Worm (Caenorhabditis elegans): ENCODE measurements around the gene ref-1.

ref-1 gene

DNA sequence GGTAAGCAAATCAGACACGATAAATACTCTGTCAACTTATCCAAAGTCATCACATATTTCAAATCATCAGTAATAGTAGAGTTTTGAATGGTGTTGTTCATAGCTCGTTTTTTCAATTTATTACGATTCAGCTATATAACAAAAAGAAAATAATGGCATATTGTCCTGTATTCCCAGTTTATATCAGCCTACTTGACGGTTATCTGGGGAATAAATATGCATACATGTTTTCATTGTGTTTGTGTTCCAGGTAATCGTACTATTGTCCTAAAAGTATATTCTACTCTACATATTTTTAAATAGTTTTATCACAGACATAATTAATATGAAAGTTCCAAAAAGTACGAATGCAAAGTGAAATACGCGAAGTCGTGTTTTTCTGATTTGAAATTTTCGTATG, 30.5 kb upstream of the ref-1 start, which contains the start of gene srd-2:
Gene srd-2, minus strand, starts transcription at position 101 of the 400 bp plus-strand sequence.
- TF ChIP-seq ets-5 (GFP tag; IDR thresholded peaks at IDR 0.05) = no peak
- TF ChIP-seq ztf-4 (tag; optimal IDR thresholded peaks at IDR 0.05) = no peak
- no peak for TF ChIP-seq jun-1 (tag; optimal IDR thresholded peaks at IDR 0.05)
- no peak for TF ChIP-seq nhr-90 (tag; optimal IDR thresholded peaks at IDR 0.05; ENCODE audit: poor library complexity)
- no peak for TF ChIP-seq egl-13 (tag; optimal IDR thresholded peaks at IDR 0.05)
- TF ChIP-seq sox-4 (tag; optimal IDR thresholded peaks at IDR 0.05) = no peak
- no peak for TF ChIP-seq nhr-84 (tag; optimal IDR thresholded peaks at IDR 0.05)
- TF ChIP-seq hpl-2 (GFP tag; optimal IDR thresholded peaks at IDR 0.05) = no peak
- no peak for TF ChIP-seq nhr-85 (tag)
- no peak for TF ChIP-seq mef-2 (tag; optimal IDR thresholded peaks at IDR 0.05)
- no peak for TF ChIP-seq nhr-237 (tag; optimal IDR thresholded peaks at IDR 0.05)
- no peak for TF ChIP-seq unc-86 (tag; optimal IDR thresholded peaks at IDR 0.05)
- no peak for TF ChIP-seq rnt-1 (tag; optimal IDR thresholded peaks at IDR 0.05)

DNA sequence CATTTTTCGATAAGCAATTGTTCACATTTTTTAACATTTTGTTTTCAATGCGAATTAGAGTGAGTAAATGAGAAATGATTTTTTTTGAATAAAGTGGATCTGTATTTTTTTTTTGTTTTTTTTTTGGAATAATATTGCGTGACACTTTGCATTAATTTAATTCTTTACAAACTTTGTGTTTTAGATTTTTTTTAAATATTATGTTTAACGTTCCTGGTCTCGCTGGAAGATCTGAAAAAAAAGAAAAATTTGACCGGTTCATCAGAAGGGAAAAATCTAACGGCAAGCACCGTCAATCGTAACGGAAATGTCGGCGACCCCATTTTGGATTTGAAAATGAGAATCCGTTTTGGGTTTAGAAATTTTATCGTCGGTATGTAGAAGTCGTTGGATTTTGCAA, 28.9 kb upstream of the ref-1 start, which contains the start of gene cdc-25.4:
Gene cdc-25.4, minus strand, starts transcription at position 101 of the 400 bp plus-strand sequence.
- TF ChIP-seq ztf-11 (tag; optimal IDR thresholded peaks at IDR 0.05) = no peak
- no peak for TF ChIP-seq nhr-90 (tag; optimal IDR thresholded peaks at IDR 0.05; ENCODE audit: poor library complexity)
- no peak for TF ChIP-seq zip-4 (GFP tag; optimal IDR thresholded peaks at IDR 0.05)
- TF ChIP-seq xbp-1 (tag; optimal IDR thresholded peaks at IDR 0.05) = no peak
- no peak for TF ChIP-seq C16A3.4 (tag; optimal IDR thresholded peaks at IDR 0.05)
- TF ChIP-seq nhr-237 (tag; optimal IDR thresholded peaks at IDR 0.05) = no peak
- no peak for TF ChIP-seq isw-1 (GFP tag; IDR thresholded peaks at IDR 0.05)
- no peak for TF ChIP-seq mdl-1 (tag; optimal IDR thresholded peaks at IDR 0.05)
- no peak for TF ChIP-seq ceh-82 (tag; optimal IDR thresholded peaks at IDR 0.05)
- no peak for TF ChIP-seq irx-1 (tag; optimal IDR thresholded peaks at IDR 0.05)
- no peak for TF ChIP-seq lin-39 (tag; optimal IDR thresholded peaks at IDR 0.05)
- TF ChIP-seq C04F5.9 (tag; optimal IDR thresholded peaks at IDR 0.05) = no peak
- TF ChIP-seq elt-3 (tag; optimal IDR thresholded peaks at IDR 0.05) = no peak

DNA sequence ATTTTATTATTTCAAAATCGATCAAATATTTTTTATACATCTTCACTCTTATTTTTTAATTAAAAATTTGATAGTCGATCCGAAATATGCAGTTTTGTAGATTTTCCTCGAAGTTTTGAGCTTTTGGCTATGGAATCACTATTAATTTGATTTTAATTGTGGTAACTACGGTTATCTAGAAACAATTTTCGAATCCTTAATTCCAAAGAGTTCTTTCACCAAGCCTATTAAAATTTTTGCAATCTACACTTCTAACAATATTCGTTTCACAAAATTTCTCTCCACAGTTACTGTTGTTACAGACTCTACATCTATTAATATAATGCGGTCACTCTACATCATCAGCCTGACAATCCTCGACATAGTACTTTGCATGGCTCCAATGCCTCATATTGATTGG, 26.1 kb upstream of the ref-1 start, which contains the start of gene R05H5.7:
Gene R05H5.7, plus strand, starts transcription at position 301 of the 400 bp plus-strand sequence.
- TF ChIP-seq ceh-63 (GFP tag; optimal IDR thresholded peaks at IDR 0.05) (no peak), mef-2 (tag; optimal IDR thresholded peaks at IDR 0.05) (no peak), mep-1 (tag; optimal IDR thresholded peaks at IDR 0.05) (no peak), nhr-90 (tag; optimal IDR thresholded peaks at IDR 0.05; ENCODE audit: poor library complexity) (no peak), ces-1 (GFP tag; optimal IDR thresholded peaks at IDR 0.05) (no peak), xbp-1 (tag; optimal IDR thresholded peaks at IDR 0.05) (no peak), jun-1 (tag; optimal IDR thresholded peaks at IDR 0.05) (no peak), pax-3 (tag; optimal IDR thresholded peaks at IDR 0.05) (no peak), swsn-7 (tag; optimal IDR thresholded peaks at IDR 0.05) (no peak), efl-3 (GFP tag; optimal IDR thresholded peaks at IDR 0.05) (no peak), dsc-1 (tag; optimal IDR thresholded peaks at IDR 0.05) (no peak), unc-98 (GFP tag; IDR thresholded peaks at IDR 0.05) (no peak), nhr-47 (tag; optimal IDR thresholded peaks at IDR 0.05) (no peak), mdl-1 (tag; optimal IDR thresholded peaks at IDR 0.05) (no peak), hlh-17 (GFP tag; optimal IDR thresholded peaks at IDR 0.05; ENCODE audit: borderline replicate concordance) (no peak)

DNA sequence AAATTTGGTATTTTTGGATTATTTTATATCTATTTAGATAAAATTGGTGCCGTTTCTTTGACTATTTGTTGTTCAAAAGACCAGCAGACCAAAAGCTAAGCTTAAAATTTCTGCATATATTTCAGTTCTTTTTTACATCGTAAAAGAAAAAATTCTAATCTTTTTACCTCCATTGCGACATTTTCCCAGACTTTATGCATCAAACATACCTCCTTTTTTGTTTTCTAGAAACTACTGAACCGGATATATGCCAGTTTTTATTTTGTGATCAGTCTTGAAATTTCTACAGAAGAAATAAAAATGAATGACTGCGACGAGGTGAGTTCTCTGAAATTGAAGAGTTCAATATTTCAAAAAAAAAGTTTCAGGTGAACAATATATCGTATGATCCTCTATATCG, 23.7 kb upstream of the ref-1 start, which contains the start of gene srb-6:
Gene srb-6, plus strand, starts transcription at position 301 of the 400 bp plus-strand sequence.
- no peak for TF ChIP-seq vab-15 (tag; optimal IDR thresholded peaks at IDR 0.05)
- no peak for TF ChIP-seq nhr-20 (tag; optimal IDR thresholded peaks at IDR 0.05)
- no peak for TF ChIP-seq zag-1 (tag; optimal IDR thresholded peaks at IDR 0.05)
- TF ChIP-seq nhr-12 (tag; optimal IDR thresholded peaks at IDR 0.05) = no peak
- TF ChIP-seq unc-30 (tag; optimal IDR thresholded peaks at IDR 0.05) = no peak
- no peak for TF ChIP-seq egl-27 (tag; optimal IDR thresholded peaks at IDR 0.05)
- TF ChIP-seq aly-2 (tag; optimal IDR thresholded peaks at IDR 0.05) = no peak
- TF ChIP-seq sup-37 (GFP tag; optimal IDR thresholded peaks at IDR 0.05) = no peak
- TF ChIP-seq nhr-19 (GFP tag; conservative IDR thresholded peaks at IDR 0.05) = no peak
- TF ChIP-seq jun-1 (tag; optimal IDR thresholded peaks at IDR 0.05) = no peak
- TF ChIP-seq pax-3 (tag; optimal IDR thresholded peaks at IDR 0.05) = no peak
- TF ChIP-seq elt-3 (tag; optimal IDR thresholded peaks at IDR 0.05) = no peak
- no peak for TF ChIP-seq mdl-1 (tag; optimal IDR thresholded peaks at IDR 0.05)
- TF ChIP-seq nhr-84 (tag; optimal IDR thresholded peaks at IDR 0.05) = no peak
- TF ChIP-seq ets-5 (GFP tag; IDR thresholded peaks at IDR 0.05) = no peak
- no peak for TF ChIP-seq C16A3.4 (tag; optimal IDR thresholded peaks at IDR 0.05)
- TF ChIP-seq snpc-4 (tag; optimal IDR thresholded peaks at IDR 0.05) = no peak
- TF ChIP-seq pag-3 (tag; optimal IDR thresholded peaks at IDR 0.05; ENCODE audit: borderline replicate concordance, insufficient read depth) = no peak
- TF ChIP-seq ceh-8 (GFP tag; optimal IDR thresholded peaks at IDR 0.05) = no peak
- TF ChIP-seq lin-15B (tag; optimal IDR thresholded peaks at IDR 0.05) = no peak
